Fruit fly (Drosophila melanogaster): Measurements from ENCODE around the gene CG43322.

The CG43322 gene

DNA sequence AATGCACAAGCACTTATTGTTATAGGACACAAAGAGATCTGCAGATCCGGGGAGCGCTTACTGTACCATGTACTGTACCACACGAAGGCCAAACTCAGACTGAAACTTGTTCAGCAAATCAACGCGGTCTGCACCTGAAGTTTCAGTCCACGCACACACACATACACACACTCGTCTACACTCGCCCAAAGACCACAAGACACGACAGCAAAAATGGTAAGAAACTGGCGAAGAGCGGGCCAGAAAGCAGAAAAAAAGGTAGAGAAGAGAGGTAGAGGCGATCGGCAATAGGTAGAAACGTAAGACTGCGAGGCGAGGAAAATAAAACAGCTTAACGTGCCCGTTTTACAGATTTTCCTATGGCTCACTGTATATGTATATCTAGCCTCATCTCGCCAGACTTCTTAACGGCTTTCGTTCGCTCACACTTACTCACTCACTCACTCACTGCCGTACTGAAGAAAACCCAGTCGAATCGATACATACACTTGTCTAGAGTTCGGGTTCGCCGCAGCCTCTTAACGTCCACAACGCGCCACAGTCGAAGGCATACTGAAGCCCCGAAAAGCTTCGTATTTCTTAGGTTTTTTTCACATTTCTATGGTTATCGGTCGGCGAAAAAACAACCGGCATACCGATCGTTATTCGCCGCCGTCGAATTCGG, 3.3 kb upstream of the CG43322 start, which contains the start of gene uif:
Gene uif (minus strand): TSS at position 553 of the 664 bp plus-strand sequence.
- TF ChIP-seq CG11902 (GFP tag; optimal IDR thresholded peaks at IDR 0.05) = no peak
- TF ChIP-seq CG32006 (GFP tag; optimal IDR thresholded peaks at IDR 0.05) = no peak
- peak; percentile 46 to 51 for TF ChIP-seq ss (GFP tag; optimal IDR thresholded peaks at IDR 0.05)
- TF ChIP-seq CG3919 (GFP tag; optimal IDR thresholded peaks at IDR 0.05) = no peak
- TF ChIP-seq CG15336 (GFP tag; IDR thresholded peaks at IDR 0.05) = peak; percentile 40; the same call in 1 of the 2 replicates
- TF ChIP-seq CG6808 (GFP tag; optimal IDR thresholded peaks at IDR 0.05) = peak; percentile 9
- TF ChIP-seq CG8319 (GFP tag; optimal IDR thresholded peaks at IDR 0.05) = no peak
- TF ChIP-seq CG8632 (GFP tag; optimal IDR thresholded peaks at IDR 0.05) = no peak
- peak; percentile 52 for TF ChIP-seq CG6163 (GFP tag; IDR thresholded peaks at IDR 0.05)
- no peak for TF ChIP-seq Hr4 (GFP tag; optimal IDR thresholded peaks at IDR 0.05)
- no peak for TF ChIP-seq CG6854 (GFP tag; optimal IDR thresholded peaks at IDR 0.05)
- TF ChIP-seq CG3032 (tag; optimal IDR thresholded peaks at IDR 0.05) = no peak
- peak; percentile 52 for TF ChIP-seq CG6276 (GFP tag; optimal IDR thresholded peaks at IDR 0.05)
- TF ChIP-seq dsx (GFP tag; optimal IDR thresholded peaks at IDR 0.05; ENCODE audit: poor library complexity, severe bottlenecking) = peak; percentile 46
- no peak for TF ChIP-seq CG10669 (GFP tag; optimal IDR thresholded peaks at IDR 0.05)
- no peak for TF ChIP-seq acj6 (GFP tag; optimal IDR thresholded peaks at IDR 0.05)
- TF ChIP-seq Blimp-1 (GFP tag; optimal IDR thresholded peaks at IDR 0.05) = no peak
- TF ChIP-seq vri (GFP tag; optimal IDR thresholded peaks at IDR 0.05) = no peak
- TF ChIP-seq net (GFP tag; optimal IDR thresholded peaks at IDR 0.05) = peak; percentile 33
- no peak for TF ChIP-seq pdm3 (GFP tag; optimal IDR thresholded peaks at IDR 0.05)
- peak; percentile 7 for TF ChIP-seq Ets96B (tag; optimal IDR thresholded peaks at IDR 0.05)
- peak; percentile 36 for TF ChIP-seq Eip75B (GFP tag; optimal IDR thresholded peaks at IDR 0.05)
- peak; percentile 24; the same call in 1 of the 3 replicates for TF ChIP-seq CG8119 (GFP tag; IDR thresholded peaks at IDR 0.05)
- peak; percentile 13 for TF ChIP-seq Sox14 (GFP tag; optimal IDR thresholded peaks at IDR 0.05)
- peak; percentile 61 for TF ChIP-seq Eip78C (GFP tag)
- peak; percentile 59 for TF ChIP-seq Lpt (GFP tag; optimal IDR thresholded peaks at IDR 0.05)
- TF ChIP-seq spab (GFP tag; optimal IDR thresholded peaks at IDR 0.05) = peak; percentile 1

dm6 chr2L:7010513-7010912, 2.7 kb upstream of the CG43322 start:
- no peak for TF ChIP-seq cyc (GFP tag; optimal IDR thresholded peaks at IDR 0.05)
- no peak for TF ChIP-seq CG6163 (GFP tag; IDR thresholded peaks at IDR 0.05)
- no peak for TF ChIP-seq CG11294 (GFP tag; IDR thresholded peaks at IDR 0.05)
- TF ChIP-seq CG32006 (GFP tag; optimal IDR thresholded peaks at IDR 0.05) = no peak
- no peak for TF ChIP-seq CG6854 (GFP tag; optimal IDR thresholded peaks at IDR 0.05)
- no peak for TF ChIP-seq CG11762 (GFP tag; optimal IDR thresholded peaks at IDR 0.05; ENCODE audit: insufficient read depth)
- TF ChIP-seq CG8119 (GFP tag; IDR thresholded peaks at IDR 0.05) = 0 out of 3 replicates have a peak, but pooled peaks have one; percentile 6

DNA sequence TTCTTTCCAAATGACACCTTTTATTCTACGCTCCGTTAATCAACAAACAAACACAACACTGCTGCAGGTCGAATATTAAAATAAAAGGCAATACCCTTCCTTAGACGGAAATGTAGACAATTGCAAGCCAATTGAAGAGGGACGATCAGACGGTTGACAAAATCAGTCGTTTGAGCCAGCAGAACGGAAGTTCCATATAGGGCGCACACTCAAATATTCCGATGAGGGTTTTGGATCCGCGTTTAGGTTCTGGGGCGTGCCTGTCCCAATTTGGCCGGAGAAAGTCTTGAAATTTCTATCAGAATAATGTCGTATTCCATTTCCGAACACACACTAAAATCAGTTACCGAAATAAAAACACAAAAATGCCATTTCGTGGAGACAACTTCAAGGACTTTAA, 1.2 kb upstream of the CG43322 start, which contains the start of gene CG43321:
Gene CG43321 (plus strand): TSS at position 301 of the 400 bp plus-strand sequence.
- TF ChIP-seq pdm3 (GFP tag; optimal IDR thresholded peaks at IDR 0.05) (no peak), dsx (GFP tag; optimal IDR thresholded peaks at IDR 0.05; ENCODE audit: poor library complexity, severe bottlenecking) (no peak), Sox15 (GFP tag; optimal IDR thresholded peaks at IDR 0.05) (no peak), salr (GFP tag; optimal IDR thresholded peaks at IDR 0.05) (no peak), CG6808 (GFP tag; optimal IDR thresholded peaks at IDR 0.05) (no peak), OdsH (GFP tag; optimal IDR thresholded peaks at IDR 0.05) (no peak), CG10631 (GFP tag; optimal IDR thresholded peaks at IDR 0.05) (no peak)

DNA sequence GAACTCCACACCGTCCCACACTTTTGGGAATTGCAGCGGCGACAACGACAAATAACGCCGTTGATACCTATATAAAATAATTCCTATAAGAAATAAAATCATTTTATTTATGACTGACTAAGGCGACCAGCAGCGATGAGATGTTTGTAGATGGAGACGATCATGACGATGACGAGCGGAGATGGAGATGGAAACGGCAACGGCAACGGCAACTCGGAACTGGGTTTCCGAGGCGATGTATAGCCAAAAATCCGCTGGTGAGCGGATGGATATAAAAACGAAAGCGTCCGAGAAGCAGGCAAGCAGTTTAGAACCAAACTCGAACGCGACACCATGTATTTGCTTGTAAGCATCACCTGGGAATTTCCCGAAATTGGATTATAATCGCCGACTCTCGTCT, 8.2 kb downstream of the CG43322 start, which contains the start of gene Pcp:
Gene Pcp (plus strand): TSS at position 301 of the 400 bp plus-strand sequence.
- TF ChIP-seq Hr38 (GFP tag; optimal IDR thresholded peaks at IDR 0.05) (no peak), Sox102F (GFP tag; optimal IDR thresholded peaks at IDR 0.05) (no peak), CG6854 (GFP tag; optimal IDR thresholded peaks at IDR 0.05) (no peak), CG34406 (GFP tag; optimal IDR thresholded peaks at IDR 0.05) (no peak), CG10631 (GFP tag; optimal IDR thresholded peaks at IDR 0.05) (no peak), CG1621 (tag; optimal IDR thresholded peaks at IDR 0.05) (no peak), salr (GFP tag; optimal IDR thresholded peaks at IDR 0.05) (no peak), cyc (GFP tag; optimal IDR thresholded peaks at IDR 0.05) (no peak), Sox14 (GFP tag; optimal IDR thresholded peaks at IDR 0.05) (no peak), dsx (GFP tag; optimal IDR thresholded peaks at IDR 0.05; ENCODE audit: poor library complexity, severe bottlenecking) (no peak), pdm3 (GFP tag; optimal IDR thresholded peaks at IDR 0.05) (no peak), eg (GFP tag; IDR thresholded peaks at IDR 0.05) (no peak), Met (GFP tag; optimal IDR thresholded peaks at IDR 0.05) (no peak), CG6276 (GFP tag; optimal IDR thresholded peaks at IDR 0.05) (no peak), CG11762 (GFP tag; optimal IDR thresholded peaks at IDR 0.05; ENCODE audit: insufficient read depth) (no peak), OdsH (GFP tag; optimal IDR thresholded peaks at IDR 0.05) (no peak), CG7368 (GFP tag; optimal IDR thresholded peaks at IDR 0.05) (no peak)

Data from whole organism, prepupa.